Worm (Caenorhabditis elegans) whole organism, L4/young adult: Measurements from ENCODE around the gene str-220.

ENCODE experiments used
- W03F9.2 ChIP-seq: fragments of 150-350 bp; optimal IDR thresholded peaks from 2 replicates; lab custom pipeline; 2014; ENCODE audit warnings: missing biosample characterization, missing genetic modification characterization
- dao-5 ChIP-seq: sonication (generic microtip); optimal IDR thresholded peaks from 2 replicates; lab custom pipeline; 2016; ENCODE audit warnings: missing genotype, missing genetic modification characterization, moderate library complexity, missing compliant biosample characterization
- him-1 ChIP-seq: sonication (generic microtip); optimal IDR thresholded peaks from 2 replicates; lab custom pipeline; 2016; ENCODE audit warnings: missing genotype, missing genetic modification reagents, missing genetic modification characterization, missing compliant biosample characterization

Gene str-220

DNA sequence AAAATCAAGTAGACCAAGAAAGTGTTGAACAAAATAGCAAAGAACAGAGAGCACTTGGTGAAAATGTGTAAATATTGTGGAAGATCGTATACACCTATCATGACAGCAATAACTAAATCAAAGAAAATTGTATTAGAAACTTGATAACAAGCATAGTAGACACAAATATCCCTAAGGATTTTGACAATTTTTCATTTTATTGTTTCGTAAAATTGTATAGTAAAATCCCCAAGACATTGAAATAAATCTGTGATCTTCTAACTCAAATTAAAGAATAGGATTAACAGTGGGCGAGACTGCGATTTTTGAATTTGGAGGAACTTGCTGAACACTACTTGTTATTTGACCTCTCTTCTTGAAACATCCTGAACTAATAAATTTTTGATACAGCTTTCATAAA lies at the start of gene str-220:
str-220 (minus strand) TSS at position 101 of the 400 bp plus-strand sequence.
- no peak for TF ChIP-seq W03F9.2
- no peak for TF ChIP-seq him-1 (tag; lab: Kevin White, UChicago)
- no peak for TF ChIP-seq dao-5

DNA sequence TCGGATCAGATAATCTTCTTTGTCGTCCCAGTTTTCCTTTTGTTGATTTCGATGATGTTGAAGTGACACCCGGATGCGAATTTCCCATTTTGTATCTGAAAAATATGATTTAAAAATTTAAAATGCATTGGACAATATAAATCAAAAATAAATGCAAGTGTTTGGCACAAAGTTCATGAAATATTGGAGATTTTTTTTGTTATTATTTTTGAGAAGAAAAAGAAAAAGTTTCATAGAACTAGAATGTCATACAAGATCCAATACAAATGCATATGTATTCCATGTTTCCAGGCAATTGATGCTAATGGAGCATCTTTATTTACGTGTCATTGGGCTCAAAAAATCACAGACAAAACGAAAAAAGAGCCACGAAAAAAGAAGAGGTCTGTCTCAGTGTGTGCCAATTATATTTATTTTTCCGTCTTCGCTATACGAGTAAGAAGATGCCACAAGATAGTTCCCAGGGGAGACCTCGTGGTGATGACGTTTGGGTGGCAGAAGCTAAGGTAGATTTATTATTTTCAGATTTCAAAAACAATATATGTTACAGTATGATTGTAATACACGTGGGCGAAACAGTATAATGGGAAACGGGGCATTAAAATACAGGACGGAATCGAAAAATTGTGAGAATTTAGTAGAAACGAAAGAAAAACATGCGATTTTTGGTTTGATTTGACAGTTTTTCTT lies 48.4 kb upstream of the str-220 start, which contains the start of the genes glb-23 and R13A1.1:
glb-23 (minus strand) TSS at position 101 of the 690 bp plus-strand sequence.
R13A1.1 (plus strand) TSS at position 640 of the 690 bp plus-strand sequence.
- no peak for TF ChIP-seq him-1 (tag; lab: Kevin White, UChicago)
- TF ChIP-seq W03F9.2: no peak
- no peak for TF ChIP-seq dao-5

- TF ChIP-seq him-1 (tag; lab: Kevin White, UChicago) (no peak), dao-5 (no peak), W03F9.2 (no peak)
Measured at ce11 chrIV:7216210-7216609, 45.1 kb upstream of the str-220 start.

- no peak for TF ChIP-seq dao-5
- no peak for TF ChIP-seq him-1 (tag; lab: Kevin White, UChicago)
- no peak for TF ChIP-seq W03F9.2
Measured at ce11 chrIV:7212769-7213168, 41.6 kb upstream of the str-220 start.

- no peak for TF ChIP-seq dao-5
- no peak for TF ChIP-seq him-1 (tag; lab: Kevin White, UChicago)
- TF ChIP-seq W03F9.2: no peak
Measured at ce11 chrIV:7211313-7211712, 40.2 kb upstream of the str-220 start.

- TF ChIP-seq him-1 (tag; lab: Kevin White, UChicago) (no peak), W03F9.2 (no peak), dao-5 (no peak)
Measured at ce11 chrIV:7208961-7209360, 37.8 kb upstream of the str-220 start.

ce11 chrIV:7205969-7206368 lies 34.8 kb upstream of the str-220 start, which contains the start of gene kcc-1:
TSS of gene kcc-1 (plus strand) at chrIV:7206269.
- TF ChIP-seq W03F9.2 (no peak), dao-5 (no peak), him-1 (tag; lab: Kevin White, UChicago) (no peak)

DNA sequence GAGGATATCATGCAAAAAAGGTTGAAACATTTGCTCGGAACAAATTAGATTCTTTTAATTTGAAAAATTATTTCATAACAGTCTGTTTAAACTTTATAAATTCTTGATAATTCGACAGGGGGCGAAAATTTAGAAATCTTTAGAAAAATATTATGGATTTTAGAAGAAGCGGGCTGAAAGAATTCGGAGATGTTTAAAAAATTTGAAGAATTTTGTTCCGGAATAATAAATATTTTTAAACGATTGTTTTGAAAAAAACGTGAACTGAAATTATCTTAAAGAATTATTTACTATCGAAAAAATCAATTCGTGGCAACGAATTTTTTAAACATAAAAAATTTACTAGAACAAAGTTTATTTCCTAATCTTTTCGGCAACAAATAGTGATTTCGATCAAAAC lies 32.6 kb upstream of the str-220 start, which contains the start of gene R13A1.3:
R13A1.3 (plus strand) TSS at position 301 of the 400 bp plus-strand sequence.
- TF ChIP-seq dao-5: no peak
- no peak for TF ChIP-seq W03F9.2
- TF ChIP-seq him-1 (tag; lab: Kevin White, UChicago): no peak

ce11 chrIV:7196853-7197252 lies 25.7 kb upstream of the str-220 start, which contains the start of gene unc-8:
TSS of gene unc-8 (plus strand) at chrIV:7197153.
- no peak for TF ChIP-seq him-1 (tag; lab: Kevin White, UChicago)
- no peak for TF ChIP-seq W03F9.2
- TF ChIP-seq dao-5: no peak

- TF ChIP-seq dao-5 (no peak), him-1 (tag; lab: Kevin White, UChicago) (no peak), W03F9.2 (no peak)
Measured at ce11 chrIV:7195734-7196133, 24.6 kb upstream of the str-220 start, which contains the start of gene best-16. TSS of gene best-16 (minus strand) at chrIV:7195834.

ce11 chrIV:7191745-7192144 lies 20.6 kb upstream of the str-220 start, which contains the start of gene R13A1.5:
TSS of gene R13A1.5 (minus strand) at chrIV:7191845.
- TF ChIP-seq dao-5: no peak
- no peak for TF ChIP-seq him-1 (tag; lab: Kevin White, UChicago)
- TF ChIP-seq W03F9.2: no peak

DNA sequence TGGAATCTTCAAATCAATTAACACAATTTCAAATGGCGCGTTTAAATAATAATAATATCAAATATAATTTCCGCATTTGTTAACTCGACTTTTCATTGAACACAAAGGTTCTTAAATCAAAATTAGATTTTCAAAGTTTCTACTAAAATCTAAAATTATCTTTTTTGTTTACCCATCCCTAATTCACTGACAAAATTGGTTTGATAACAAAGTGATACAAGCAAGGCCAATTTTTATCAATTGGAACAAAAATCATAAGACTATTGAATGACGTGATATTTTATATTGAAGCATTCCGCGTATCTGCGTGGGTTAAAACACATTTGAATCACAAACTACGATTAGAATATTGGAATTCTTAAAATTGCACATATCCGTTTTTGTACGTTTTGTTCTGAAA lies 19.3 kb upstream of the str-220 start:
- TF ChIP-seq W03F9.2 (no peak), dao-5 (no peak), him-1 (tag; lab: Kevin White, UChicago) (no peak)

DNA sequence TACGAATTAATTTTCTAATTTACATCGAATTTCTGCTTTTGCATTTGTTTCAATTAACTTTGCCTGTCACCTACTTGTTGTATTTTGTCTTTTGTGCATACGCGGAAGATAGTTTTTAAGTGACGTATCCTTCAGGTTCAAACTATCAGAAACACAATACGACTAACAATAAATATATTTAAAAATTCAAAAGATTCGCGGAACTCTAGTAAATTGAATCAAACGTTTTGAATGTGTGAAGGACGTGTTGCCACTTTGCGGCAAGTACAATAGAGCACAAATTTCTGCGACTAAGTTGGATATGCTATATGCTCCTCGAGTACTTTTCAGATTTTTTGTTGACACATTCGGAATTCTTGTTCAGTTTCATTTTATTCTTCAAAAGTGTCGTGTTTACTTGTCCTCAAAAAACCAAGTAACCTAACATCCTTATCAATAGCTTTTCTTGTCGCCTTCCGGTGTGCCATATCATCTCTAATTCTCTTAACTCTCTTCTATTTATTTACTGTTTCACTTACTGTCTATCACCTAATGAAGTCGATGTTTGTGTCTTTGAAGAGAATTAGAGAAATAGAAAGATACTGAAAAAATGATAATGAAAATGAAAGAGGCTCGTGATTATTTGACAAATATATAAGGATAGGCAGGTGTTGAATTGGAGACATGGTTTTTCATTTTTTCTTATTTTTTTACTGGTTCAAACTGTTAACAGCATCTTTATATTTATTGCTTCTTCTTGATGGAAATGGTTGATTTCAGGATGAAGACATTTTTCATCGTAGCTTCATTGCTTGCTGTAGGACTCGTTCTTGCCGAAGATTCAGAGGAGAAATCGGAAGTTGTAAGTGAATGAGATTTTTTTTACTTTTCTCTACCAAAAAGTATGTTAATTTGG lies 17.7 kb upstream of the str-220 start, which contains the start of gene srlf-7:
srlf-7 (plus strand) TSS at position 760 of the 895 bp plus-strand sequence.
- peak; percentile 15 for TF ChIP-seq W03F9.2
- TF ChIP-seq him-1 (tag; lab: Kevin White, UChicago): no peak
- no peak for TF ChIP-seq dao-5

- TF ChIP-seq W03F9.2: no peak
- TF ChIP-seq him-1 (tag; lab: Kevin White, UChicago): no peak
- no peak for TF ChIP-seq dao-5
Measured at ce11 chrIV:7188030-7188429, 16.9 kb upstream of the str-220 start, which contains the start of gene C42D4.13. TSS of gene C42D4.13 (minus strand) at chrIV:7188130.
